Worm (Caenorhabditis elegans): Measurements from ENCODE around the gene csa-1.

csa-1 gene

DNA sequence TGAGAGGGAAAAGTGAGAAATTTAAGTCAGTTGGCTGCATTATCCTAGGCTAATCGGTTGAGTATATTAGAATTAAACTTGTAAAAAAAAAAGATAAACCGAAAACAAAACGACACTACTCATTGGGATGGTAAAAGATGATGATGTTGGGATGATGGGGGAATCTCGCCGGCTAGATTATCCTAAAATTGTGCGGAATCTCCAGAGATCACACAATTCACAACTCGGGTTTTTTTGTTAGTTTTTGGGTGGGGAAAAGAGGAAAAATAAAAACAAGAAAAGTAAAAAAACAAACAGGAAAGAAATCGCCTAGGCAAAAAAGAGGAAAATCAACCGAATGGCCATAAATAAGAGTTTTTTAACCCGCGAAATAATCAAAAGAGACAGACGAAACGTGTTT, 44.4 kb downstream of the csa-1 start:
- no peak for TF ChIP-seq elt-4 (tag; optimal IDR thresholded peaks at IDR 0.05)
- TF ChIP-seq unc-86 (tag; optimal IDR thresholded peaks at IDR 0.05), result no peak
- no peak for TF ChIP-seq ztf-16 (tag; optimal IDR thresholded peaks at IDR 0.05)
- no peak for TF ChIP-seq F13H6.1 (tag; optimal IDR thresholded peaks at IDR 0.05)
- no peak for TF ChIP-seq zip-5 (tag; optimal IDR thresholded peaks at IDR 0.05)
- TF ChIP-seq ceh-14 (tag; optimal IDR thresholded peaks at IDR 0.05), result no peak
- no peak for TF ChIP-seq che-1 (tag; optimal IDR thresholded peaks at IDR 0.05)
- TF ChIP-seq nhr-11 (tag; optimal IDR thresholded peaks at IDR 0.05), result no peak
- TF ChIP-seq pag-3 (tag; optimal IDR thresholded peaks at IDR 0.05; ENCODE audit: borderline replicate concordance), result no peak
- TF ChIP-seq pros-1 (tag; optimal IDR thresholded peaks at IDR 0.05), result no peak
- TF ChIP-seq unc-42 (tag; optimal IDR thresholded peaks at IDR 0.05), result no peak
- no peak for TF ChIP-seq K02D7.2 (tag; optimal IDR thresholded peaks at IDR 0.05)

DNA sequence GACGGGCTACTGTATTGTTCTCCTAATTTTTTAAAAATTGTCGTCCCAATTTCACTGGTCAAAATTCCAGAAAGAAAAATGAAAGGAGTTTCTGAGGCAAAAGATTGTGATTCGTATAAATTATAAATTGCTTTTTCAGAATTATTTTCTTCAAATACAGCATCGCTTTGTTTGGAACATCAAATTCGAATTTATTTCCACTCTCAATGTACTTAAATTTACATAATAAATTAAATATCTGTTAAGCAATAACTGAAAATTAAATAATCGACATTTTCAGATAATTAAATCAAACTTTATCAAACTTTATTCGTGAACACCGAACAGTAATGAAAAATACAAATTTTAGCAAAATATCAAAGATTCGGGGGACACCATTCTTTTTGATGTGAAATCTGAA, 44.8 kb downstream of the csa-1 start:
- TF ChIP-seq ceh-9 (tag; optimal IDR thresholded peaks at IDR 0.05), result no peak
- no peak for TF ChIP-seq ceh-18 (tag; optimal IDR thresholded peaks at IDR 0.05)
- no peak for TF ChIP-seq tbx-7 (tag; optimal IDR thresholded peaks at IDR 0.05)
- no peak for TF ChIP-seq gmeb-2 (tag; optimal IDR thresholded peaks at IDR 0.05)
- TF ChIP-seq ref-2 (tag; optimal IDR thresholded peaks at IDR 0.05), result no peak
- no peak for TF ChIP-seq hlh-13 (GFP tag; optimal IDR thresholded peaks at IDR 0.05)
- no peak for TF ChIP-seq ama-1 (optimal IDR thresholded peaks at IDR 0.05)
- no peak for TF ChIP-seq ceh-45 (GFP tag; IDR thresholded peaks at IDR 0.05)
- TF ChIP-seq K09A11.1 (tag; optimal IDR thresholded peaks at IDR 0.05; ENCODE audit: insufficient read depth), result no peak
- no peak for TF ChIP-seq pros-1 (tag; optimal IDR thresholded peaks at IDR 0.05)
- TF ChIP-seq ets-4 (tag; optimal IDR thresholded peaks at IDR 0.05), result no peak

DNA sequence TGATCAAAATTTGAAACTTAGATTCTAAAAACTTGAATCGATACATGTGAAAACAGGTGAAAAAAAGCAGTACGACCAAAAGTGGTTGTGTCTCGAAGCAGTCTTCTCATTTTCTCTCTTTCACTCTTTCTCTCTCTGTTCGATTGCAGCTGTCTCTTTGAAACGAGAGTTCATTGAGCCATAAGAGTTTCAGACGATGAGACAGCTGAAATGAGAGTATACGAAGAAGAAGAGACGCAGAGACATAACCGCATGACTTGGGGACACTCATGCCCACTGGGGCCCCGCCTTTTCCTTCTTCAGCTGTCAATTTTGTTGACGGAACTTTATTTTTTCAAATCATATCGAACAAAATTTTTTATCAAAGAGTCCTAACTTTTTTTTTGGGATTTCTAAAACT, 45.5 kb downstream of the csa-1 start:
- TF ChIP-seq sox-4 (tag; optimal IDR thresholded peaks at IDR 0.05) (no peak), fkh-6 (tag; optimal IDR thresholded peaks at IDR 0.05) (no peak), zip-5 (tag; optimal IDR thresholded peaks at IDR 0.05) (no peak), dmd-4 (tag; optimal IDR thresholded peaks at IDR 0.05; ENCODE audit: borderline replicate concordance) (no peak), fkh-10 (GFP tag; optimal IDR thresholded peaks at IDR 0.05) (no peak), unc-55 (GFP tag; optimal IDR thresholded peaks at IDR 0.05) (peak; percentile 91), ceh-30 (tag; optimal IDR thresholded peaks at IDR 0.05) (no peak), tbx-2 (tag; optimal IDR thresholded peaks at IDR 0.05) (peak; percentile 53), gmeb-2 (tag; optimal IDR thresholded peaks at IDR 0.05) (no peak), pros-1 (tag; optimal IDR thresholded peaks at IDR 0.05) (peak; percentile 55), pat-9 (tag; optimal IDR thresholded peaks at IDR 0.05) (no peak), ceh-22 (tag; optimal IDR thresholded peaks at IDR 0.05) (no peak), ref-2 (tag; optimal IDR thresholded peaks at IDR 0.05) (peak; percentile 33), ceh-48 (tag; optimal IDR thresholded peaks at IDR 0.05) (no peak), C38D4.7 (GFP tag; optimal IDR thresholded peaks at IDR 0.05) (no peak), sdc-2 (tag; optimal IDR thresholded peaks at IDR 0.05) (no peak), ceh-6 (GFP tag; optimal IDR thresholded peaks at IDR 0.05) (no peak), mec-3 (tag; optimal IDR thresholded peaks at IDR 0.05; ENCODE audit: borderline replicate concordance) (no peak), elt-4 (tag; optimal IDR thresholded peaks at IDR 0.05) (no peak), K02D7.2 (tag; optimal IDR thresholded peaks at IDR 0.05) (no peak), sox-2 (GFP tag; IDR thresholded peaks at IDR 0.05) (no peak), tbx-7 (tag; optimal IDR thresholded peaks at IDR 0.05) (no peak), C08G9.2 (tag; optimal IDR thresholded peaks at IDR 0.05) (no peak), ceh-19 (GFP tag; optimal IDR thresholded peaks at IDR 0.05) (no peak), nhr-11 (tag; optimal IDR thresholded peaks at IDR 0.05) (no peak), eyg-1 (tag; optimal IDR thresholded peaks at IDR 0.05) (no peak), pqm-1 (tag; optimal IDR thresholded peaks at IDR 0.05) (no peak), lin-11 (tag; optimal IDR thresholded peaks at IDR 0.05) (no peak), ceh-34 (tag; optimal IDR thresholded peaks at IDR 0.05) (peak; percentile 39), unc-42 (tag; optimal IDR thresholded peaks at IDR 0.05) (peak; percentile 50), syd-9 (tag; optimal IDR thresholded peaks at IDR 0.05) (no peak), rnt-1 (tag; optimal IDR thresholded peaks at IDR 0.05) (peak; percentile 37), ama-1 (optimal IDR thresholded peaks at IDR 0.05) (no peak), nfya-1 (tag; optimal IDR thresholded peaks at IDR 0.05) (peak; percentile 81), unc-3 (GFP tag; conservative IDR thresholded peaks at IDR 0.05) (no peak), unc-3 (tag; optimal IDR thresholded peaks at IDR 0.05) (no peak), T23F11.4 (GFP tag; optimal IDR thresholded peaks at IDR 0.05) (no peak), ahr-1 (tag; optimal IDR thresholded peaks at IDR 0.05) (no peak)

Measured in whole organism, late embryonic.